Fruit fly (Drosophila melanogaster) whole organism, embryonic: Measurements from ENCODE around the gene twe.
A peak's percentile ranks its signal among the peaks of the same experiment; 100 is the strongest.

Source experiments
- Atf-2 ChIP-seq: fragments of 200-800 bp; sonication (Bioruptor generic); optimal IDR thresholded peaks from 2 replicates; lab custom pipeline; 2016; ENCODE audit warnings: missing biosample characterization, missing genetic modification characterization
- B-H1 ChIP-seq: fragments of 200-800 bp; sonication (Bioruptor generic); IDR thresholded peaks from 3 replicates; pipeline ENCODE4 v1.3.6; 2022; ENCODE audit warnings: missing biosample characterization, missing genetic modification characterization
- CG10979 ChIP-seq: fragments of 200-800 bp; sonication (Bioruptor generic); optimal IDR thresholded peaks from 2 replicates; lab custom pipeline; 2018; ENCODE audit warnings: missing biosample characterization, mild to moderate bottlenecking, missing genetic modification characterization, moderate library complexity
- CG12155 ChIP-seq: fragments of 200-800 bp; sonication (Bioruptor generic); optimal IDR thresholded peaks from 3 replicates; lab custom pipeline; 2016; ENCODE audit warnings: missing biosample characterization, missing genetic modification characterization
- CG14860 ChIP-seq: fragments of 200-800 bp; sonication (Bioruptor generic); IDR thresholded peaks from 3 replicates; pipeline ENCODE4 v1.3.6; 2022; ENCODE audit warnings: missing biosample characterization, missing genetic modification characterization; ENCODE audit not compliant: partially characterized antibody
- CG15011 ChIP-seq: fragments of 200-800 bp; sonication (Bioruptor generic); optimal IDR thresholded peaks from 3 replicates; lab custom pipeline; 2018; ENCODE audit warnings: missing biosample characterization, mild to moderate bottlenecking, missing genetic modification characterization
- CG17829 ChIP-seq: fragments of 200-800 bp; optimal IDR thresholded peaks from 2 replicates; lab custom pipeline; 2019; ENCODE audit warnings: missing biosample characterization, mild to moderate bottlenecking, missing genetic modification characterization, moderate library complexity
- CG17912 ChIP-seq: fragments of 200-800 bp; sonication (Bioruptor generic); optimal IDR thresholded peaks from 2 replicates; lab custom pipeline; 2018; ENCODE audit warnings: missing biosample characterization, mild to moderate bottlenecking, missing genetic modification characterization
- CG18476 ChIP-seq: fragments of 200-800 bp; sonication (Bioruptor generic); optimal IDR thresholded peaks from 2 replicates; lab custom pipeline; 2016; ENCODE audit warnings: missing biosample characterization, mild to moderate bottlenecking, missing genetic modification characterization
- CG18764 ChIP-seq: fragments of 200-800 bp; sonication (Bioruptor generic); optimal IDR thresholded peaks from 3 replicates; lab custom pipeline; 2016; ENCODE audit warnings: missing biosample characterization, missing genetic modification characterization
- CG2129 ChIP-seq: fragments of 200-800 bp; sonication (Bioruptor generic); IDR thresholded peaks from 2 replicates; pipeline ENCODE4 v1.3.6; 2022; ENCODE audit warnings: missing biosample characterization, missing genetic modification characterization; ENCODE audit not compliant: partially characterized antibody
- CG33213 ChIP-seq: fragments of 200-800 bp; sonication (Bioruptor generic); optimal IDR thresholded peaks from 3 replicates; lab custom pipeline; 2016; ENCODE audit warnings: missing biosample characterization, missing genetic modification characterization
- CG4282 ChIP-seq: fragments of 200-800 bp; sonication (Bioruptor generic); optimal IDR thresholded peaks from 2 replicates; lab custom pipeline; 2016; ENCODE audit warnings: missing biosample characterization, missing genetic modification characterization
- CG5245 ChIP-seq: fragments of 200-800 bp; sonication (Bioruptor generic); optimal IDR thresholded peaks from 3 replicates; lab custom pipeline; 2016; ENCODE audit warnings: missing biosample characterization, missing genetic modification characterization
- CG8478 ChIP-seq: fragments of >200 bp; optimal IDR thresholded peaks from 2 replicates; lab custom pipeline; 2018
- CG8944 ChIP-seq: fragments of 200-800 bp; sonication (Bioruptor generic); optimal IDR thresholded peaks from 3 replicates; lab custom pipeline; 2016; ENCODE audit warnings: missing biosample characterization, missing genetic modification characterization
- CTCF ChIP-seq: fragments of 200-800 bp; sonication (Bioruptor generic); optimal IDR thresholded peaks from 2 replicates; lab custom pipeline; 2017; ENCODE audit warnings: missing biosample characterization, mild to moderate bottlenecking, missing genetic modification characterization, moderate library complexity
- Deaf1 ChIP-seq: fragments of 200-800 bp; optimal IDR thresholded peaks from 3 replicates; lab custom pipeline; 2019; ENCODE audit warnings: missing biosample characterization, mild to moderate bottlenecking, missing genetic modification characterization, moderate library complexity
- Fer1 ChIP-seq: fragments of 200-800 bp; sonication (Bioruptor generic); optimal IDR thresholded peaks from 2 replicates; lab custom pipeline; 2017; ENCODE audit warnings: missing biosample characterization, mild to moderate bottlenecking, missing genetic modification characterization
- Fer3 ChIP-seq: fragments of 200-800 bp; sonication (Bioruptor generic); optimal IDR thresholded peaks from 2 replicates; lab custom pipeline; 2018; ENCODE audit warnings: missing biosample characterization, mild to moderate bottlenecking, missing genetic modification characterization, moderate library complexity
- H2.0 ChIP-seq: fragments of 200-800 bp; sonication (Bioruptor generic); IDR thresholded peaks from 2 replicates; pipeline ENCODE4 v1.3.6; 2022; ENCODE audit warnings: missing biosample characterization, missing genetic modification characterization
- HLH3B ChIP-seq: fragments of 200-800 bp; sonication (Bioruptor generic); IDR thresholded peaks from 2 replicates; pipeline ENCODE4 v1.3.6; 2022; ENCODE audit warnings: missing biosample characterization, missing genetic modification characterization
- Lpt ChIP-seq: fragments of >200 bp; optimal IDR thresholded peaks from 2 replicates; lab custom pipeline; 2018; ENCODE audit warnings: missing biosample characterization, missing genetic modification characterization
- Optix ChIP-seq: fragments of 200-800 bp; sonication (Bioruptor generic); IDR thresholded peaks from 3 replicates; pipeline ENCODE4 v1.3.6; 2022; ENCODE audit warnings: missing biosample characterization, missing genetic modification characterization
- Poxn ChIP-seq: fragments of 200-800 bp; sonication (Bioruptor generic); IDR thresholded peaks from 2 replicates; pipeline ENCODE4 v1.3.6; 2022; ENCODE audit warnings: missing biosample characterization, missing genetic modification characterization
- Ravus ChIP-seq: fragments of 200-800 bp; sonication (Bioruptor generic); IDR thresholded peaks from 2 replicates; pipeline ENCODE4 v1.3.6; 2022; ENCODE audit warnings: missing biosample characterization, missing genetic modification characterization
- Sry-δ ChIP-seq: fragments of 200-800 bp; sonication (Bioruptor generic); optimal IDR thresholded peaks from 2 replicates; lab custom pipeline; 2016; ENCODE audit warnings: missing biosample characterization, missing genetic modification characterization
- Ssrp ChIP-seq: fragments of 200-800 bp; sonication (Bioruptor generic); optimal IDR thresholded peaks from 2 replicates; lab custom pipeline; 2018; ENCODE audit warnings: missing biosample characterization, mild to moderate bottlenecking, missing genetic modification characterization, moderate library complexity
- Trl ChIP-seq, 3 experiments: fragments of >200 bp in 2 of 3; fragments of 200-800 bp in 1 of 3; sonication (Bioruptor generic) in 1 of 3; optimal IDR thresholded peaks; 2 replicates in 1 of 3; 3 replicates in 2 of 3; lab custom pipeline; 2016 to 2017; ENCODE audit warnings: missing biosample characterization in 1 of 3, missing genetic modification characterization in 1 of 3
- YL-1 ChIP-seq: fragments of 200-800 bp; sonication (Bioruptor generic); optimal IDR thresholded peaks from 3 replicates; lab custom pipeline; 2017; ENCODE audit warnings: missing biosample characterization, mild to moderate bottlenecking, missing genetic modification characterization
- amos ChIP-seq: fragments of 200-800 bp; sonication (Bioruptor generic); IDR thresholded peaks from 2 replicates; pipeline ENCODE4 v1.3.6; 2022; ENCODE audit warnings: missing biosample characterization, missing genetic modification characterization; ENCODE audit not compliant: partially characterized antibody
- ash1 ChIP-seq: fragments of 200-800 bp; sonication (Bioruptor generic); optimal IDR thresholded peaks from 2 replicates; lab custom pipeline; 2018; ENCODE audit warnings: missing biosample characterization, mild to moderate bottlenecking, missing genetic modification characterization
- br ChIP-seq: fragments of >200 bp; optimal IDR thresholded peaks from 2 replicates; lab custom pipeline; 2017
- cad ChIP-seq: fragments of >200 bp; optimal IDR thresholded peaks from 2 replicates; lab custom pipeline; 2017; ENCODE audit warnings: missing biosample characterization, missing genetic modification characterization
- ci ChIP-seq: fragments of 200-800 bp; sonication (Bioruptor generic); IDR thresholded peaks from 3 replicates; pipeline ENCODE4 v1.3.6; 2022; ENCODE audit warnings: missing biosample characterization, missing genetic modification characterization
- exex ChIP-seq: fragments of 200-800 bp; sonication (Bioruptor generic); optimal IDR thresholded peaks from 4 replicates; lab custom pipeline; 2018; ENCODE audit warnings: missing biosample characterization, mild to moderate bottlenecking, missing genetic modification characterization, moderate library complexity
- fd64A ChIP-seq: fragments of 200-800 bp; sonication (Bioruptor generic); optimal IDR thresholded peaks from 3 replicates; lab custom pipeline; 2018; ENCODE audit warnings: missing biosample characterization, mild to moderate bottlenecking, missing genetic modification characterization
- fd96Cb ChIP-seq: fragments of 200-800 bp; sonication (Bioruptor generic); optimal IDR thresholded peaks from 2 replicates; lab custom pipeline; 2018; ENCODE audit warnings: missing biosample characterization, mild to moderate bottlenecking, missing genetic modification characterization, moderate library complexity
- gsb-n ChIP-seq: fragments of 200-800 bp; sonication (Bioruptor generic); optimal IDR thresholded peaks from 3 replicates; lab custom pipeline; 2018; ENCODE audit warnings: missing biosample characterization, mild to moderate bottlenecking, missing genetic modification characterization
- inv ChIP-seq: fragments of 200-800 bp; sonication (Bioruptor generic); IDR thresholded peaks from 2 replicates; pipeline ENCODE4 v1.3.6; 2022; ENCODE audit warnings: missing biosample characterization, missing genetic modification characterization; ENCODE audit not compliant: partially characterized antibody
- lbe ChIP-seq: fragments of 200-800 bp; sonication (Bioruptor generic); optimal IDR thresholded peaks from 2 replicates; lab custom pipeline; 2016; ENCODE audit warnings: missing biosample characterization, mild to moderate bottlenecking, missing genetic modification characterization
- lmd ChIP-seq: fragments of 200-800 bp; sonication (Bioruptor generic); IDR thresholded peaks from 2 replicates; pipeline ENCODE4 v1.3.6; 2022; ENCODE audit warnings: missing biosample characterization, missing genetic modification characterization
- mam ChIP-seq: fragments of 200-800 bp; sonication (Bioruptor generic); optimal IDR thresholded peaks from 3 replicates; lab custom pipeline; 2016; ENCODE audit warnings: missing biosample characterization, missing genetic modification characterization
- onecut ChIP-seq: fragments of 200-800 bp; sonication (Bioruptor generic); IDR thresholded peaks from 2 replicates; pipeline ENCODE4 v1.3.6; 2022; ENCODE audit warnings: missing biosample characterization, missing genetic modification characterization
- pzg ChIP-seq: fragments of 200-800 bp; sonication (Bioruptor generic); optimal IDR thresholded peaks from 3 replicates; lab custom pipeline; 2018; ENCODE audit warnings: missing biosample characterization, mild to moderate bottlenecking, missing genetic modification characterization, moderate library complexity
- sd ChIP-seq: fragments of 200-800 bp; sonication (Bioruptor generic); optimal IDR thresholded peaks from 3 replicates; lab custom pipeline; 2018; ENCODE audit warnings: missing biosample characterization, mild to moderate bottlenecking, missing genetic modification characterization, moderate library complexity
- shn ChIP-seq: fragments of 200-800 bp; sonication (Bioruptor generic); optimal IDR thresholded peaks from 3 replicates; lab custom pipeline; 2016; ENCODE audit warnings: missing biosample characterization, missing genetic modification characterization
- so ChIP-seq: fragments of 200-800 bp; sonication (Bioruptor generic); IDR thresholded peaks from 3 replicates; pipeline ENCODE4 v1.3.6; 2022; ENCODE audit warnings: missing biosample characterization, missing genetic modification characterization
- toy ChIP-seq: fragments of 200-800 bp; sonication (Bioruptor generic); IDR thresholded peaks from 2 replicates; pipeline ENCODE4 v1.3.6; 2022; ENCODE audit warnings: missing biosample characterization, missing genetic modification characterization
- ttk ChIP-seq: fragments of 200-800 bp; sonication (Bioruptor generic); IDR thresholded peaks from 2 replicates; pipeline ENCODE4 v2.1.2; 2022; ENCODE audit warnings: missing biosample characterization, missing genetic modification characterization
- tup ChIP-seq: fragments of 200-800 bp; sonication (Bioruptor generic); optimal IDR thresholded peaks from 2 replicates; lab custom pipeline; 2016; ENCODE audit warnings: missing biosample characterization, mild to moderate bottlenecking, missing genetic modification characterization, moderate library complexity
- vnd ChIP-seq: fragments of 200-800 bp; sonication (Bioruptor generic); IDR thresholded peaks from 3 replicates; pipeline ENCODE4 v1.3.6; 2022; ENCODE audit warnings: missing biosample characterization, missing genetic modification characterization; ENCODE audit not compliant: partially characterized antibody
- zen ChIP-seq: fragments of 200-800 bp; sonication (Bioruptor generic); optimal IDR thresholded peaks from 3 replicates; lab custom pipeline; 2018; ENCODE audit warnings: missing biosample characterization, mild to moderate bottlenecking, missing genetic modification characterization, moderate library complexity

Gene twe

DNA sequence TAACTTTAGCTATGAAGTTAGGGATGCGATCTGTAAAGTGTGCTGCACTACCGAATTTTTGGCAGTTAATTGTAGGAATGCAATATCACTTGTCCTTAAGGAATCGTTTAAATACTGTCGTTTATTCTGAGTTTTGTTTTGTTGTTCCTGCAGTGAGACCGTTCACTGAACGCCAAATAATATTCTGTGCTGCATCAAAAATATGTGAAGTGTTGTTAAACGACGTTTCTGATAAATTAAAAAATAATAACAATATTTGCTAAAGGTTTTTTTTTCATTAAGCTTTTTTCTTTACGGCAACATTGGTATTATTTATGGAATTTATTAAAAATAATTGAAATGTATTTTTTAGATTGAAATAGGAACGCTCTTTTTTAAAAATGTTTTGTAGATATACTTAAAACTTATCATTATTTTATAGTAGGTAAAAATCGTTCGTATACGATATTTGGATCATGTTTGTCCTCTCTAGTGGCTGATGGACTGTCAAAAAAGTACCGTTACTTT is 41.1 kb upstream of the twe start, which contains the start of gene GMF (continued):
- TF ChIP-seq CG12155 (GFP tag; lab: Kevin White, UChicago) (peak; percentile 20), YL-1 (GFP tag; lab: Kevin White, UChicago) (peak; percentile 72), Sry-δ (peak; percentile 61), Deaf1 (tag; lab: Kevin White, UChicago) (no peak), CG17829 (peak; percentile 38), shn (GFP tag; lab: Kevin White, UChicago) (no peak), sd (tag; lab: Kevin White, UChicago) (peak; percentile 57), Atf-2 (no peak), CG18476 (GFP tag; lab: Kevin White, UChicago) (peak; percentile 29), CG4282 (no peak), so (no peak), Fer1 (GFP tag; lab: Kevin White, UChicago) (peak; percentile 2), CG33213 (GFP tag; lab: Kevin White, UChicago) (no peak), onecut (GFP tag; lab: Robert Waterston, UW) (no peak), HLH3B (GFP tag; lab: Robert Waterston, UW) (no peak), tup (GFP tag; lab: Kevin White, UChicago) (no peak), CG18764 (GFP tag; lab: Kevin White, UChicago) (no peak), CG8478 (lab: Kevin White, UChicago) (no peak), br (lab: Kevin White, UChicago) (no peak), ci (GFP tag; lab: Robert Waterston, UW) (no peak), CG2129 (no peak), Fer3 (tag; lab: Kevin White, UChicago) (peak; percentile 20), Ravus (GFP tag; lab: Robert Waterston, UW) (no peak), CTCF (GFP tag; lab: Kevin White, UChicago) (no peak), CG10979 (tag; lab: Kevin White, UChicago) (peak; percentile 63), Lpt (GFP tag; lab: Kevin White, UChicago) (no peak), zen (tag; lab: Kevin White, UChicago) (peak; percentile 62), B-H1 (GFP tag; lab: Robert Waterston, UW) (no peak), CG14860 (no peak), CG17912 (GFP tag; lab: Kevin White, UChicago) (no peak), Trl (optimal IDR thresholded peaks at IDR 0.05; lab: Kevin White, UChicago) (no peak), Trl (GFP tag; optimal IDR thresholded peaks at IDR 0.05; lab: Kevin White, UChicago) (no peak), CG15011 (GFP tag; lab: Kevin White, UChicago) (no peak), vnd (GFP tag; lab: Robert Waterston, UW) (no peak), lmd (GFP tag; lab: Robert Waterston, UW) (no peak), CG5245 (GFP tag; lab: Kevin White, UChicago) (no peak), mam (GFP tag; lab: Kevin White, UChicago) (no peak), H2.0 (GFP tag; lab: Robert Waterston, UW) (no peak), ttk (GFP tag; lab: Robert Waterston, UW) (no peak), ash1 (GFP tag; lab: Kevin White, UChicago) (no peak), lbe (GFP tag; lab: Kevin White, UChicago) (peak; percentile 38), exex (tag; lab: Kevin White, UChicago) (peak; percentile 41), inv (GFP tag; lab: Robert Waterston, UW) (no peak), Poxn (GFP tag; lab: Robert Waterston, UW) (no peak), pzg (GFP tag; lab: Kevin White, UChicago) (peak; percentile 60), amos (GFP tag; lab: Robert Waterston, UW) (no peak; the same call in 1 of the 2 replicates), fd96Cb (tag; lab: Kevin White, UChicago) (peak; percentile 33), Ssrp (peak; percentile 41), cad (GFP tag; lab: Kevin White, UChicago) (no peak), CG8944 (GFP tag; lab: Kevin White, UChicago) (no peak), fd64A (no peak), gsb-n (tag; lab: Kevin White, UChicago) (peak; percentile 48), toy (GFP tag; lab: Robert Waterston, UW) (no peak), Optix (GFP tag; lab: Robert Waterston, UW) (no peak)
